Fruit fly (Drosophila melanogaster) ovary, adult (tissue): ENCODE results near the gene Muc18B.

Source experiments
- CG17801 ChIP-seq: fragments of 200-800 bp; optimal IDR thresholded peaks from 2 replicates; lab custom pipeline; 2019; ENCODE audit warnings: missing biosample characterization, mild to moderate bottlenecking, missing genetic modification characterization, moderate library complexity; ENCODE audit not compliant: partially characterized antibody

Muc18B gene

dm6 chrX:19215215-19215614 lies at the start of gene Muc18B:
Muc18B (plus strand) TSS chrX:19215515.
- TF ChIP-seq CG17801 = no peak

dm6 chrX:19166152-19166935 lies 49.0 kb upstream of the Muc18B start:
- peak; percentile 16 for TF ChIP-seq CG17801

- no peak for TF ChIP-seq CG17801
These were observed 48.2 kb upstream of the Muc18B start, which contains the start of gene RhoGAP18B for dm6 chrX:19167032-19167568. RhoGAP18B (minus strand) TSS chrX:19167082.

dm6 chrX:19167586-19168403 lies 47.5 kb upstream of the Muc18B start:
- TF ChIP-seq CG17801 = no peak

- no peak for TF ChIP-seq CG17801
These were observed 44.5 kb upstream of the Muc18B start, which contains the start of gene Inx5 for dm6 chrX:19170791-19171190. Inx5 (minus strand) TSS chrX:19170883.

- TF ChIP-seq CG17801 = no peak
These were observed 43.4 kb upstream of the Muc18B start for dm6 chrX:19171926-19172325.

- TF ChIP-seq CG17801 = no peak
These were observed 42.4 kb upstream of the Muc18B start for dm6 chrX:19172955-19173354.

- no peak for TF ChIP-seq CG17801
These were observed 41.2 kb upstream of the Muc18B start for dm6 chrX:19174092-19174491.

dm6 chrX:19174850-19175571 lies 40.3 kb upstream of the Muc18B start, which contains the start of gene CG33939:
CG33939 (minus strand) TSS chrX:19174900.
- TF ChIP-seq CG17801 = no peak

- peak; percentile 60 for TF ChIP-seq CG17801
These were observed 35.5 kb upstream of the Muc18B start, which contains the start of the genes CG7556 and CG7453 for dm6 chrX:19179696-19180255. CG7556 (minus strand) TSS chrX:19179830. CG7453 (plus strand) TSS chrX:19180173.

- no peak for TF ChIP-seq CG17801
These were observed 32.2 kb upstream of the Muc18B start, which contains the start of gene CG33253 for dm6 chrX:19183121-19183520. CG33253 (plus strand) TSS chrX:19183421.

- peak; percentile 80 for TF ChIP-seq CG17801
These were observed 27.7 kb upstream of the Muc18B start, which contains the start of gene Mec2 for dm6 chrX:19187624-19188085. Mec2 (plus strand) TSS chrX:19188035.

- peak; percentile 37 for TF ChIP-seq CG17801
These were observed 25.4 kb upstream of the Muc18B start, which contains the start of gene HP1D3csd for dm6 chrX:19189903-19190302. HP1D3csd (plus strand) TSS chrX:19190214.

dm6 chrX:19191050-19191449 lies 24.3 kb upstream of the Muc18B start:
- no peak for TF ChIP-seq CG17801

dm6 chrX:19191597-19191996 lies 23.7 kb upstream of the Muc18B start:
- TF ChIP-seq CG17801 = no peak

- TF ChIP-seq CG17801 = peak; percentile 10
These were observed 22.0 kb upstream of the Muc18B start, which contains the start of the genes CG7914 and CG14194 for dm6 chrX:19193336-19193735. CG7914 (minus strand) TSS chrX:19193448. CG14194 (plus strand) TSS chrX:19193555.
